Worm (Caenorhabditis elegans) whole organism, early embryonic: Measurements from ENCODE around the gene C25H3.14.

Source experiments
- B0310.2 ChIP-seq: sonication (generic microtip); optimal IDR thresholded peaks from 2 replicates; lab custom pipeline; 2016; ENCODE audit warnings: mild to moderate bottlenecking, missing genetic modification characterization, missing compliant biosample characterization
- aly-1 ChIP-seq: sonication (generic microtip); optimal IDR thresholded peaks from 2 replicates; lab custom pipeline; 2016; ENCODE audit warnings: missing genetic modification characterization, missing compliant biosample characterization
- ama-1 ChIP-seq: fragments of 150-350 bp; optimal IDR thresholded peaks from 2 replicates; lab custom pipeline; 2014
- ceh-13 ChIP-seq: fragments of 200-800 bp; sonication (Bioruptor generic); optimal IDR thresholded peaks from 2 replicates; lab custom pipeline; 2018; ENCODE audit warnings: mild to moderate bottlenecking, missing genetic modification characterization, missing compliant biosample characterization
- ets-7 ChIP-seq: sonication (generic microtip); optimal IDR thresholded peaks from 2 replicates; lab custom pipeline; 2016; ENCODE audit warnings: missing genotype, missing genetic modification characterization, missing compliant biosample characterization
- flt-1 ChIP-seq: fragments of 200-800 bp; sonication (Bioruptor generic); IDR thresholded peaks from 2 replicates; pipeline ENCODE4 v1.3.6; 2022; ENCODE audit warnings: missing genetic modification characterization, missing compliant biosample characterization
- scrt-1 ChIP-seq: fragments of 200-800 bp; sonication (Bioruptor generic); IDR thresholded peaks from 2 replicates; pipeline ENCODE4 v1.3.6; 2022; ENCODE audit warnings: missing genetic modification characterization, missing compliant biosample characterization
- tbx-11 ChIP-seq: fragments of 200-800 bp; sonication (Bioruptor generic); IDR thresholded peaks from 2 replicates; pipeline ENCODE4 v1.3.6; 2022; ENCODE audit warnings: missing genetic modification characterization, missing compliant biosample characterization
- tra-4 ChIP-seq: sonication (generic microtip); optimal IDR thresholded peaks from 2 replicates; lab custom pipeline; 2017; ENCODE audit warnings: missing genetic modification characterization, missing compliant biosample characterization

DNA sequence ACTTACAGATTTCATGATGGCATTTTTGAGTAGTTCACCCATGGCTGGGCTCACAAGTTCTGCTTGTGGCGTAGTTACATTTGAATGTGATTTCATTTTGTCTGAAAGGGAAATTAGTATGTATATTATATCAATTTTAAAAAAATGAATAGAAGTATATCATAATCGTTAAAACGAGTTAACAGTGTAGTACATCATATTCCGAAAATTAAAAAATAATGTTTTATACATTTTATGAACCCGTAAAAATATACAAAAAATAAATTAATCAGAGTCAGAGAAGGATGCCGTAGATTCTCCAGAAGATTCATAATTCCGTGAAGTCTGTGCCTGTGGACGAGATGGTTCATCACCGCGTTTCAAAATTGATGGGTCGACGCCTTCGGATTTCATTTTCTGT is 48.0 kb upstream of the C25H3.14 start, which contains the start of gene F59E12.9:
- TF ChIP-seq tra-4 (tag; lab: Kevin White, UChicago) (no peak), B0310.2 (tag; lab: Kevin White, UChicago) (no peak), ets-7 (tag; lab: Kevin White, UChicago) (no peak), tbx-11 (no peak), ceh-13 (GFP tag; lab: Kevin White, UChicago) (no peak), ama-1 (lab: Kevin White, UChicago) (no peak), scrt-1 (GFP tag; lab: Robert Waterston, UW) (no peak), aly-1 (tag; lab: Kevin White, UChicago) (no peak), flt-1 (GFP tag; lab: Robert Waterston, UW) (no peak)
